Fruit fly (Drosophila melanogaster): ENCODE results near the gene CG13856.

The CG13856 gene

dm6 chr3R:22447195-22447873 lies 44.9 kb downstream of the CG13856 start, which contains the start of gene CG34288:
Gene CG34288, minus strand, starts transcription at chr3R:22447263.
- TF ChIP-seq CG31627 (GFP tag; optimal IDR thresholded peaks at IDR 0.05): peak; percentile 19
- no peak for TF ChIP-seq OdsH (GFP tag; optimal IDR thresholded peaks at IDR 0.05)
- TF ChIP-seq Eip93F (GFP tag; optimal IDR thresholded peaks at IDR 0.05): peak; percentile 21
- TF ChIP-seq CG6276 (GFP tag; optimal IDR thresholded peaks at IDR 0.05): no peak
- peak; percentile 75 for TF ChIP-seq CG15336 (GFP tag; IDR thresholded peaks at IDR 0.05)
- no peak for TF ChIP-seq vri (GFP tag; optimal IDR thresholded peaks at IDR 0.05)
- TF ChIP-seq esn (GFP tag; optimal IDR thresholded peaks at IDR 0.05): peak; percentile 35
- TF ChIP-seq Blimp-1 (GFP tag; optimal IDR thresholded peaks at IDR 0.05): peak; percentile 2
- no peak for TF ChIP-seq Ets96B (tag; optimal IDR thresholded peaks at IDR 0.05)
- TF ChIP-seq acj6 (GFP tag; optimal IDR thresholded peaks at IDR 0.05): peak; percentile 31
- TF ChIP-seq fd85E (GFP tag; optimal IDR thresholded peaks at IDR 0.05): no peak
- TF ChIP-seq Gug (GFP tag; IDR thresholded peaks at IDR 0.05): no peak
- no peak for TF ChIP-seq Smox (GFP tag; optimal IDR thresholded peaks at IDR 0.05)
- peak; percentile 32 for TF ChIP-seq lz (GFP tag; optimal IDR thresholded peaks at IDR 0.05)

- TF ChIP-seq lz (GFP tag; optimal IDR thresholded peaks at IDR 0.05) (no peak), CG11902 (GFP tag; optimal IDR thresholded peaks at IDR 0.05) (no peak), CG6808 (GFP tag; optimal IDR thresholded peaks at IDR 0.05) (no peak), fd59A (GFP tag; optimal IDR thresholded peaks at IDR 0.05) (no peak), CG3919 (GFP tag; optimal IDR thresholded peaks at IDR 0.05) (peak; percentile 18), CG11294 (GFP tag; IDR thresholded peaks at IDR 0.05) (no peak), achi (GFP tag; optimal IDR thresholded peaks at IDR 0.05) (peak; percentile 24), Eip75B (GFP tag; optimal IDR thresholded peaks at IDR 0.05) (no peak), Met (GFP tag; optimal IDR thresholded peaks at IDR 0.05) (peak; percentile 5), Ets21C (GFP tag; optimal IDR thresholded peaks at IDR 0.05) (no peak), CG8319 (GFP tag; optimal IDR thresholded peaks at IDR 0.05) (no peak), esn (GFP tag; optimal IDR thresholded peaks at IDR 0.05) (no peak), CG15336 (GFP tag; IDR thresholded peaks at IDR 0.05) (no peak), pdm3 (GFP tag; optimal IDR thresholded peaks at IDR 0.05) (no peak), CG16779 (tag; optimal IDR thresholded peaks at IDR 0.05) (no peak), Hr38 (GFP tag; optimal IDR thresholded peaks at IDR 0.05) (no peak), CG8119 (GFP tag; IDR thresholded peaks at IDR 0.05) (peak; percentile 73; the same call in 1 of the 3 replicates), Hr39 (GFP tag; optimal IDR thresholded peaks at IDR 0.05) (no peak), CG4318 (GFP tag; optimal IDR thresholded peaks at IDR 0.05) (peak; percentile 27), salr (GFP tag; optimal IDR thresholded peaks at IDR 0.05) (peak in 1 of 2 experiments; percentile 55), CG7368 (GFP tag; optimal IDR thresholded peaks at IDR 0.05) (no peak), net (GFP tag; optimal IDR thresholded peaks at IDR 0.05) (peak; percentile 46), CG32006 (GFP tag; optimal IDR thresholded peaks at IDR 0.05) (peak; percentile 55), Hr4 (GFP tag; optimal IDR thresholded peaks at IDR 0.05) (no peak), Lpt (GFP tag; optimal IDR thresholded peaks at IDR 0.05) (no peak), OdsH (GFP tag; optimal IDR thresholded peaks at IDR 0.05) (no peak), Eip78C (GFP tag) (no peak), topi (GFP tag; optimal IDR thresholded peaks at IDR 0.05) (peak; percentile 0), acj6 (GFP tag; optimal IDR thresholded peaks at IDR 0.05) (no peak), cyc (GFP tag; optimal IDR thresholded peaks at IDR 0.05) (no peak), vri (GFP tag; optimal IDR thresholded peaks at IDR 0.05) (peak; percentile 18), dac (GFP tag; optimal IDR thresholded peaks at IDR 0.05) (no peak), CG6792 (GFP tag; optimal IDR thresholded peaks at IDR 0.05) (no peak), ss (GFP tag; optimal IDR thresholded peaks at IDR 0.05) (no peak), CG34406 (GFP tag; optimal IDR thresholded peaks at IDR 0.05) (peak; percentile 13), CG3032 (tag; optimal IDR thresholded peaks at IDR 0.05) (peak; percentile 6), Eip93F (GFP tag; optimal IDR thresholded peaks at IDR 0.05) (no peak), Blimp-1 (GFP tag; optimal IDR thresholded peaks at IDR 0.05) (no peak), CG6276 (GFP tag; optimal IDR thresholded peaks at IDR 0.05) (no peak), Sox14 (GFP tag; optimal IDR thresholded peaks at IDR 0.05) (peak; percentile 18), CG6854 (GFP tag; optimal IDR thresholded peaks at IDR 0.05) (peak; percentile 63), CG31627 (GFP tag; optimal IDR thresholded peaks at IDR 0.05) (no peak), CG9139 (GFP tag; optimal IDR thresholded peaks at IDR 0.05) (peak; percentile 18), svp (GFP tag) (peak; percentile 54)
Observed at dm6 chr3R:22447874-22448254, 45.4 kb downstream of the CG13856 start, which contains the start of gene CG34376. Gene CG34376, plus strand, starts transcription at chr3R:22448099.
